Worm (Caenorhabditis elegans): ENCODE results near the gene vps-37.

ce11 chrV:5582308-5582707 is 10.2 kb upstream of the vps-37 start:
- no peak for TF ChIP-seq blmp-1 (tag; optimal IDR thresholded peaks at IDR 0.05)
- no peak for TF ChIP-seq tbx-8 (GFP tag; optimal IDR thresholded peaks at IDR 0.05)
- no peak for TF ChIP-seq unc-62 (GFP tag; optimal IDR thresholded peaks at IDR 0.05)
- no peak for TF ChIP-seq elt-1 (tag; optimal IDR thresholded peaks at IDR 0.05; ENCODE audit: borderline replicate concordance, insufficient read depth)

All from whole organism, mixed stage, embryonic.